Worm (Caenorhabditis elegans): ENCODE results near the gene sra-37.

sra-37 gene

ce11 chrX:13873324-13873933 lies 19.7 kb downstream of the sra-37 start:
- no peak for TF ChIP-seq tbx-8 (GFP tag; optimal IDR thresholded peaks at IDR 0.05)
- no peak for TF ChIP-seq bed-3 (GFP tag; optimal IDR thresholded peaks at IDR 0.05)
- no peak for TF ChIP-seq unc-39 (tag; optimal IDR thresholded peaks at IDR 0.05)
- no peak for TF ChIP-seq lin-32 (GFP tag; optimal IDR thresholded peaks at IDR 0.05)
- TF ChIP-seq lin-13 (tag; optimal IDR thresholded peaks at IDR 0.05) = no peak
- TF ChIP-seq elt-1 (tag; optimal IDR thresholded peaks at IDR 0.05; ENCODE audit: borderline replicate concordance, insufficient read depth) = no peak
- TF ChIP-seq mls-2 (tag; optimal IDR thresholded peaks at IDR 0.05) = no peak
- no peak for TF ChIP-seq mab-5 (tag; optimal IDR thresholded peaks at IDR 0.05)
- TF ChIP-seq mep-1 (tag; optimal IDR thresholded peaks at IDR 0.05) = no peak
- TF ChIP-seq ceh-43 (GFP tag; optimal IDR thresholded peaks at IDR 0.05) = no peak
- TF ChIP-seq unc-120 (tag; optimal IDR thresholded peaks at IDR 0.05; ENCODE audit: poor library complexity, severe bottlenecking) = peak; percentile 88
- peak; percentile 90 for TF ChIP-seq unc-62 (GFP tag; optimal IDR thresholded peaks at IDR 0.05)
- TF ChIP-seq sptf-1 (tag; optimal IDR thresholded peaks at IDR 0.05) = peak; percentile 9
- TF ChIP-seq ceh-83 (GFP tag; optimal IDR thresholded peaks at IDR 0.05) = no peak
- no peak for TF ChIP-seq nhr-12 (tag; optimal IDR thresholded peaks at IDR 0.05)
- TF ChIP-seq nhr-237 (tag; optimal IDR thresholded peaks at IDR 0.05) = no peak
- TF ChIP-seq nhr-2 (tag; optimal IDR thresholded peaks at IDR 0.05) = no peak
- TF ChIP-seq hlh-1 (tag; optimal IDR thresholded peaks at IDR 0.05) = peak; percentile 98
- TF ChIP-seq blmp-1 (tag; optimal IDR thresholded peaks at IDR 0.05) = no peak

ce11 chrX:13871110-13871509 lies 22.0 kb downstream of the sra-37 start:
- no peak for TF ChIP-seq M03D4.4 (tag; optimal IDR thresholded peaks at IDR 0.05)
- no peak for TF ChIP-seq tbx-8 (GFP tag; optimal IDR thresholded peaks at IDR 0.05)
- no peak for TF ChIP-seq unc-120 (tag; optimal IDR thresholded peaks at IDR 0.05; ENCODE audit: poor library complexity, severe bottlenecking)
- TF ChIP-seq unc-62 (GFP tag; optimal IDR thresholded peaks at IDR 0.05) = peak; percentile 58
- TF ChIP-seq lin-13 (tag; optimal IDR thresholded peaks at IDR 0.05) = no peak

- TF ChIP-seq unc-62 (GFP tag; optimal IDR thresholded peaks at IDR 0.05) = no peak
- TF ChIP-seq sem-2 (GFP tag; optimal IDR thresholded peaks at IDR 0.05) = no peak
- peak; percentile 83 for TF ChIP-seq blmp-1 (tag; optimal IDR thresholded peaks at IDR 0.05)
- no peak for TF ChIP-seq elt-1 (tag; optimal IDR thresholded peaks at IDR 0.05; ENCODE audit: borderline replicate concordance, insufficient read depth)
Observed at ce11 chrX:13864191-13864590, 29.0 kb downstream of the sra-37 start, which contains the start of gene M03B6.3. TSS of gene M03B6.3 (minus strand) at chrX:13864292.

ce11 chrX:13858693-13859092 lies 34.5 kb downstream of the sra-37 start, which contains the start of gene M03B6.4:
TSS of gene M03B6.4 (plus strand) at chrX:13858841.
- TF ChIP-seq flh-1 (GFP tag; optimal IDR thresholded peaks at IDR 0.05) (no peak), ceh-43 (GFP tag; optimal IDR thresholded peaks at IDR 0.05) (no peak), ham-2 (GFP tag; optimal IDR thresholded peaks at IDR 0.05) (no peak), lin-32 (GFP tag; optimal IDR thresholded peaks at IDR 0.05) (no peak), nhr-2 (tag; optimal IDR thresholded peaks at IDR 0.05) (peak; percentile 33), ceh-39 (tag; optimal IDR thresholded peaks at IDR 0.05) (peak; percentile 82), unc-120 (tag; optimal IDR thresholded peaks at IDR 0.05; ENCODE audit: poor library complexity, severe bottlenecking) (no peak), bed-3 (GFP tag; optimal IDR thresholded peaks at IDR 0.05) (no peak), hlh-1 (tag; optimal IDR thresholded peaks at IDR 0.05) (no peak), ceh-83 (GFP tag; optimal IDR thresholded peaks at IDR 0.05) (no peak), sem-2 (GFP tag; optimal IDR thresholded peaks at IDR 0.05) (no peak), nhr-12 (tag; optimal IDR thresholded peaks at IDR 0.05) (no peak), sptf-1 (tag; optimal IDR thresholded peaks at IDR 0.05) (no peak), ces-1 (GFP tag; optimal IDR thresholded peaks at IDR 0.05) (no peak), cnd-1 (tag; optimal IDR thresholded peaks at IDR 0.05) (peak; percentile 10), ztf-11 (tag; optimal IDR thresholded peaks at IDR 0.05) (no peak), mls-2 (tag; optimal IDR thresholded peaks at IDR 0.05) (no peak), unc-39 (tag; optimal IDR thresholded peaks at IDR 0.05) (no peak), nhr-237 (tag; optimal IDR thresholded peaks at IDR 0.05) (no peak), blmp-1 (tag; optimal IDR thresholded peaks at IDR 0.05) (no peak), mep-1 (tag; optimal IDR thresholded peaks at IDR 0.05) (no peak), lin-13 (tag; optimal IDR thresholded peaks at IDR 0.05) (no peak), nhr-76 (tag; optimal IDR thresholded peaks at IDR 0.05) (no peak), M03D4.4 (tag; optimal IDR thresholded peaks at IDR 0.05) (no peak), tbx-8 (GFP tag; optimal IDR thresholded peaks at IDR 0.05) (no peak), snpc-4 (tag; optimal IDR thresholded peaks at IDR 0.05) (no peak), unc-62 (GFP tag; optimal IDR thresholded peaks at IDR 0.05) (no peak), lsy-2 (tag; optimal IDR thresholded peaks at IDR 0.05) (no peak), drap-1 (GFP tag; optimal IDR thresholded peaks at IDR 0.05) (no peak), nhr-28 (tag; optimal IDR thresholded peaks at IDR 0.05) (no peak), elt-1 (tag; optimal IDR thresholded peaks at IDR 0.05; ENCODE audit: borderline replicate concordance, insufficient read depth) (no peak), zip-8 (tag; optimal IDR thresholded peaks at IDR 0.05) (peak; percentile 93), elt-3 (tag; optimal IDR thresholded peaks at IDR 0.05) (no peak), pha-4 (tag; optimal IDR thresholded peaks at IDR 0.05) (no peak)
